Fruit fly (Drosophila melanogaster): ENCODE measurements around the gene Pdss2.
A peak's percentile ranks its signal among the peaks of the same experiment; 100 is the strongest.

Pdss2 gene

DNA sequence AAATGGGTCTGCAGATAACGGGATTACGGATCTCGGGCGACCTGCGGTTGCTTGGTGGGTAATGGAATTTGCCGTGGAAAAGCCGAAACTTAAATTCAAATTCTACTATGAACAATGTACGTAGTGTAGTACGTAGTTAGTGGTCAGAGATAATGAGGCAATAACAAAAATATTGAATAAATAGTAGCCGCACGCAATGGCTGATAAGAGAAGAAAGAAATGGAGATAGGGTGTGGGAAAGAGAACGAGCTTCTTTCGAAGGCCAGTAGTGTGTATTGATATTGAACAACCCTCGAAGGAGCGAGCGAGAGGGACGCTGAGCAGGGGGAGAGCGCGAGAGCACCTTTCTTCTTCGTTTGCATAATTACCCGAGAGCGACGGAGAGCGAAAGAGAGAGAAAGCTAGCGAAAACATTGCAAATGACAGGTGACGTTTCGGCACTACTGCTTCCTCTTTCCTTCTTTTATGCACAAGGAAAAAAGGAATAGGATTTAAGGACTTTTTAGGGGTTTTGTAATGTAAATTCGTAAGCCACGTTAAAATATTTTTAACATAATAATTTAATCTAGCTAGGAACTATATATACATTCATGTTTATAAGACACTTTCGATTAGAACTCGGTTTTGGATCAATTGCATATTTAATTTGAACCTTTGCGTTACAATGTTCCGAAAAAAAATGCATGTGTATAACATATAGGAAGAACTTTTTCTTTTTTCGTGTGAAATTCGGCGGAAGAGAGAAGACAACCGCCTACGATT, 16.7 kb upstream of the Pdss2 start (continued):
- TF ChIP-seq CG18476 (GFP tag; optimal IDR thresholded peaks at IDR 0.05): no peak
- no peak for TF ChIP-seq bigmax (GFP tag; optimal IDR thresholded peaks at IDR 0.05)
- TF ChIP-seq eve (GFP tag; optimal IDR thresholded peaks at IDR 0.05): no peak
- TF ChIP-seq repo (GFP tag; optimal IDR thresholded peaks at IDR 0.05): no peak
- no peak for TF ChIP-seq Taf1 (GFP tag; IDR thresholded peaks at IDR 0.05)
- TF ChIP-seq ranshi (GFP tag; IDR thresholded peaks at IDR 0.05): peak; percentile 13; the same call in 1 of the 2 replicates
- TF ChIP-seq Oli (tag; optimal IDR thresholded peaks at IDR 0.05): peak; percentile 12
- peak; percentile 32 for TF ChIP-seq D19B (GFP tag; optimal IDR thresholded peaks at IDR 0.05)
- no peak for TF ChIP-seq Hand (GFP tag; optimal IDR thresholded peaks at IDR 0.05)
- peak; percentile 19 for TF ChIP-seq Hey (tag; optimal IDR thresholded peaks at IDR 0.05)
- peak; percentile 59 for TF ChIP-seq CG3163 (GFP tag; optimal IDR thresholded peaks at IDR 0.05)
- peak; percentile 18 for TF ChIP-seq ind (GFP tag; optimal IDR thresholded peaks at IDR 0.05)
- peak; percentile 3 for TF ChIP-seq bab2 (GFP tag; optimal IDR thresholded peaks at IDR 0.05)
- TF ChIP-seq tin (GFP tag; optimal IDR thresholded peaks at IDR 0.05): peak; percentile 4
- no peak for TF ChIP-seq Dad (GFP tag; optimal IDR thresholded peaks at IDR 0.05)
- TF ChIP-seq CG31224 (GFP tag; IDR thresholded peaks at IDR 0.05): no peak
- no peak for TF ChIP-seq Side (GFP tag; optimal IDR thresholded peaks at IDR 0.05)
- TF ChIP-seq ab (GFP tag; optimal IDR thresholded peaks at IDR 0.05): no peak
- no peak for TF ChIP-seq gce (GFP tag; IDR thresholded peaks at IDR 0.05)
- TF ChIP-seq CG34376 (GFP tag; optimal IDR thresholded peaks at IDR 0.05): peak; percentile 8
- peak; percentile 11 for TF ChIP-seq Dek (tag; optimal IDR thresholded peaks at IDR 0.05)
- TF ChIP-seq yki (optimal IDR thresholded peaks at IDR 0.05): peak; percentile 70
- no peak for TF ChIP-seq hkb (optimal IDR thresholded peaks at IDR 0.05)
- TF ChIP-seq hkb (GFP tag; IDR thresholded peaks at IDR 0.05): 0 out of 2 replicates have a peak, but pooled peaks have one; percentile 20
- no peak for TF ChIP-seq br (optimal IDR thresholded peaks at IDR 0.05)
- TF ChIP-seq dpn (GFP tag; optimal IDR thresholded peaks at IDR 0.05): peak in 1 of 2 experiments; percentile 5
- TF ChIP-seq tio (GFP tag; optimal IDR thresholded peaks at IDR 0.05): peak; percentile 6
- TF ChIP-seq Pdp1 (GFP tag; optimal IDR thresholded peaks at IDR 0.05): peak in 1 of 2 experiments; percentile 91
- TF ChIP-seq btn (GFP tag; optimal IDR thresholded peaks at IDR 0.05): no peak
- TF ChIP-seq dysf (GFP tag; IDR thresholded peaks at IDR 0.05): peak; percentile 52; the same call in 1 of the 3 replicates
- 0 out of 2 replicates have a peak, but pooled peaks have one; percentile 10 for TF ChIP-seq CG14014 (GFP tag; IDR thresholded peaks at IDR 0.05)
- peak; percentile 15 for TF ChIP-seq BtbVII (GFP tag; optimal IDR thresholded peaks at IDR 0.05)
- no peak for TF ChIP-seq lola (GFP tag; optimal IDR thresholded peaks at IDR 0.05)
- TF ChIP-seq CG4360 (GFP tag; IDR thresholded peaks at IDR 0.05): peak; percentile 43; the same call in 1 of the 2 replicates
- TF ChIP-seq HmgD (GFP tag; optimal IDR thresholded peaks at IDR 0.05): no peak
- no peak for TF ChIP-seq CG11093 (GFP tag; IDR thresholded peaks at IDR 0.05)
- peak; percentile 35 for TF ChIP-seq Fer1 (GFP tag; optimal IDR thresholded peaks at IDR 0.05)
- no peak for TF ChIP-seq CG8281 (tag; optimal IDR thresholded peaks at IDR 0.05)
- no peak for TF ChIP-seq Nf-YB (GFP tag; optimal IDR thresholded peaks at IDR 0.05)
- TF ChIP-seq CG2678 (tag; optimal IDR thresholded peaks at IDR 0.05): peak; percentile 60
- TF ChIP-seq fd3F (GFP tag; optimal IDR thresholded peaks at IDR 0.05): peak; percentile 24
- TF ChIP-seq CG6791 (GFP tag; IDR thresholded peaks at IDR 0.05; ENCODE audit: partially characterized antibody): no peak
- TF ChIP-seq Six4 (GFP tag; optimal IDR thresholded peaks at IDR 0.05): no peak
- TF ChIP-seq CG4820 (GFP tag; optimal IDR thresholded peaks at IDR 0.05): no peak
- TF ChIP-seq mam (GFP tag; optimal IDR thresholded peaks at IDR 0.05): peak; percentile 5
- no peak for TF ChIP-seq mld (GFP tag; IDR thresholded peaks at IDR 0.05; ENCODE audit: partially characterized antibody)
- TF ChIP-seq CG10462 (GFP tag; optimal IDR thresholded peaks at IDR 0.05): no peak
- TF ChIP-seq CG12391 (tag; optimal IDR thresholded peaks at IDR 0.05): peak; percentile 33
- no peak for TF ChIP-seq CG3847 (GFP tag; IDR thresholded peaks at IDR 0.05)
- TF ChIP-seq dati (GFP tag; IDR thresholded peaks at IDR 0.05): no peak
